Worm (Caenorhabditis elegans): ENCODE results near the gene T01D3.1.
A peak's percentile ranks its signal among the peaks of the same experiment; 100 is the strongest.

- TF ChIP-seq tbx-9 (tag; optimal IDR thresholded peaks at IDR 0.05; ENCODE audit: borderline replicate concordance) (no peak), F23B12.7 (tag; optimal IDR thresholded peaks at IDR 0.05; ENCODE audit: insufficient read depth) (no peak), ceh-27 (GFP tag; optimal IDR thresholded peaks at IDR 0.05) (no peak), lir-1 (GFP tag; conservative IDR thresholded peaks at IDR 0.05) (no peak), K11D2.4 (GFP tag; IDR thresholded peaks at IDR 0.05) (peak; percentile 73)
Measured at ce11 chrV:13649730-13650349, 39.9 kb upstream of the T01D3.1 start, which contains the start of gene H37A05.4.

Data from whole organism, young adult.